Worm (Caenorhabditis elegans) whole organism, L4/young adult: ENCODE data around the gene vha-4.

Experiments
- W03F9.2 ChIP-seq: fragments of 150-350 bp; optimal IDR thresholded peaks from 2 replicates; lab custom pipeline; 2014; ENCODE audit warnings: missing biosample characterization, missing genetic modification characterization
- dao-5 ChIP-seq: sonication (generic microtip); optimal IDR thresholded peaks from 2 replicates; lab custom pipeline; 2016; ENCODE audit warnings: missing genotype, missing genetic modification characterization, moderate library complexity, missing compliant biosample characterization
- him-1 ChIP-seq: sonication (generic microtip); optimal IDR thresholded peaks from 2 replicates; lab custom pipeline; 2016; ENCODE audit warnings: missing genotype, missing genetic modification reagents, missing genetic modification characterization, missing compliant biosample characterization

Gene vha-4

ce11 chrII:7835314-7835713 is 43.8 kb downstream of the vha-4 start, which contains the start of gene cex-2:
cex-2 (minus strand) TSS chrII:7835414.
- TF ChIP-seq W03F9.2 (tag; lab: Kevin White, UChicago) (no peak), him-1 (no peak), dao-5 (tag; lab: Kevin White, UChicago) (no peak)

- TF ChIP-seq him-1, result no peak
- TF ChIP-seq W03F9.2 (tag; lab: Kevin White, UChicago), result no peak
- TF ChIP-seq dao-5 (tag; lab: Kevin White, UChicago), result no peak
These were observed 47.1 kb downstream of the vha-4 start, which contains the start of gene T09A5.14 for ce11 chrII:7832054-7832453. T09A5.14 (plus strand) TSS chrII:7832354.

- TF ChIP-seq dao-5 (tag; lab: Kevin White, UChicago) (no peak), W03F9.2 (tag; lab: Kevin White, UChicago) (no peak), him-1 (no peak)
These were observed 49.5 kb downstream of the vha-4 start for ce11 chrII:7829616-7830015.
